Worm (Caenorhabditis elegans) whole organism, midembryonic: Measurements from ENCODE around the gene acdh-10.

Experiments used
- T22C8.4 ChIP-seq: fragments of 200-800 bp; sonication (Bioruptor generic); IDR thresholded peaks from 2 replicates; pipeline ENCODE4 v1.3.6; 2022; ENCODE audit warnings: missing genetic modification characterization, missing compliant biosample characterization
- cog-1 ChIP-seq: sonication (generic microtip); optimal IDR thresholded peaks from 2 replicates; lab custom pipeline; 2016; ENCODE audit warnings: missing genetic modification characterization, missing compliant biosample characterization
- flt-1 ChIP-seq: fragments of 200-800 bp; sonication (Bioruptor generic); IDR thresholded peaks from 2 replicates; pipeline ENCODE4 v1.3.6; 2022; ENCODE audit warnings: missing genetic modification characterization, missing compliant biosample characterization
- klf-2 ChIP-seq: fragments of 200-800 bp; sonication (Bioruptor generic); conservative IDR thresholded peaks from 2 replicates; pipeline ENCODE4 v1.3.6; 2022; ENCODE audit warnings: missing genetic modification reagents, missing genetic modification characterization, missing compliant biosample characterization
- med-1 ChIP-seq: sonication (generic microtip); optimal IDR thresholded peaks from 2 replicates; lab custom pipeline; 2017; ENCODE audit warnings: missing genetic modification characterization, mild to moderate bottlenecking, missing compliant biosample characterization, antibody characterized with exemption, missing genetic modification reagents; ENCODE audit not compliant: insufficient read depth
- ref-1 ChIP-seq: fragments of 200-800 bp; sonication (Bioruptor generic); conservative IDR thresholded peaks from 2 replicates; pipeline ENCODE4 v1.3.6; 2022; ENCODE audit warnings: missing genetic modification reagents, missing genetic modification characterization, missing compliant biosample characterization
- tab-1 ChIP-seq: fragments of 200-800 bp; sonication (Bioruptor generic); IDR thresholded peaks from 2 replicates; pipeline ENCODE4 v1.3.6; 2022; ENCODE audit warnings: missing genetic modification characterization, missing compliant biosample characterization
- ztf-23 ChIP-seq: fragments of 200-800 bp; sonication (Bioruptor generic); IDR thresholded peaks from 2 replicates; pipeline ENCODE4 v1.3.6; 2022; ENCODE audit warnings: missing genetic modification reagents, missing genetic modification characterization, missing compliant biosample characterization
- ztf-29 ChIP-seq: fragments of 200-800 bp; sonication (Bioruptor generic); IDR thresholded peaks from 2 replicates; pipeline ENCODE4 v1.3.6; 2022; ENCODE audit warnings: missing genetic modification reagents, missing genetic modification characterization, missing compliant biosample characterization

acdh-10 gene

DNA sequence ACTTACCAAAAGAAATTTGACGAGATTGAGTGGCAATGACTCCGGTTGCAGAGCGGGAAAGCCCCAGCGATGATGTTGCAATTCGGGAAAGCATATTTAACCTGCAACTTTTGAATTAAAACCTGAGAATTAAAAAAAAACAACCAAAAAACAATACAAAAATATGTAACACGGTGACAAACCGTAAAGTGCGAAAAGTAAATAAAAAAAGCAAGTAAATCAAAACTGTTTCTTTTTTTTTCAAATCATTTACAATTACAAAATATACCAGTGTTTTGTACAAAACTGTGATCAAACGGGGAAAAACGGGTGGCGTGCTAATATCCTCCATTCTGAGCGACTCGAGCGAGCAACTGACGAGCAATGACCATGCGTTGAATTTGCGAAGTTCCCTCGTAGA, at the start of gene acdh-10:
TSS of gene acdh-10 (minus strand) at position 101 of the 400 bp plus-strand sequence.
- TF ChIP-seq cog-1: no peak
- TF ChIP-seq ztf-29: no peak
- no peak for TF ChIP-seq ztf-23 (GFP tag; lab: Robert Waterston, UW)
- TF ChIP-seq klf-2 (GFP tag; lab: Robert Waterston, UW): no peak
- TF ChIP-seq ref-1 (GFP tag; lab: Robert Waterston, UW): no peak
- TF ChIP-seq med-1 (GFP tag; lab: Kevin White, UChicago): no peak
- no peak for TF ChIP-seq T22C8.4 (GFP tag; lab: Robert Waterston, UW)
- no peak for TF ChIP-seq tab-1 (GFP tag; lab: Robert Waterston, UW)
- no peak for TF ChIP-seq flt-1 (GFP tag; lab: Robert Waterston, UW)

DNA sequence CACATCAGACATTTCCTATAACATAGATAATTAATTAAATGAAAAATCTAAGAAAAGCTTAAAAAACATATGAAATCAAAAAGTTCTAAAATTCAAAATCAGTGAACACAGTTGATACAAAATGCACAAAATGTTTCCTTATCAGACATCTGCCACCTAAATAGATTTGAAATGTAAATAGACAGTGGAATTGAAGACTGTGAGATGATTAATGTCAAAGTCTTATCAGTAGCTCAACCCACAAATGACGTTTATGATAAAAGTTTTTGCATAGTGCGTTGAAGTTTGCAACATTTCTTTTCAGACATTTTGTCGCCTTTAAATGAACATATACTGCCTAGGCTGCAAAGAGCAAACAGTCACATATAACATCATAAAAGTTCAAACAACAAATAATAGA, 42.1 kb upstream of the acdh-10 start, which contains the start of gene Y40C7B.4:
TSS of gene Y40C7B.4 (minus strand) at position 19 of the 400 bp plus-strand sequence.
- no peak for TF ChIP-seq ref-1 (GFP tag; lab: Robert Waterston, UW)
- no peak for TF ChIP-seq ztf-29
- TF ChIP-seq klf-2 (GFP tag; lab: Robert Waterston, UW): no peak
- no peak for TF ChIP-seq cog-1
- TF ChIP-seq med-1 (GFP tag; lab: Kevin White, UChicago): no peak
- TF ChIP-seq T22C8.4 (GFP tag; lab: Robert Waterston, UW): no peak

DNA sequence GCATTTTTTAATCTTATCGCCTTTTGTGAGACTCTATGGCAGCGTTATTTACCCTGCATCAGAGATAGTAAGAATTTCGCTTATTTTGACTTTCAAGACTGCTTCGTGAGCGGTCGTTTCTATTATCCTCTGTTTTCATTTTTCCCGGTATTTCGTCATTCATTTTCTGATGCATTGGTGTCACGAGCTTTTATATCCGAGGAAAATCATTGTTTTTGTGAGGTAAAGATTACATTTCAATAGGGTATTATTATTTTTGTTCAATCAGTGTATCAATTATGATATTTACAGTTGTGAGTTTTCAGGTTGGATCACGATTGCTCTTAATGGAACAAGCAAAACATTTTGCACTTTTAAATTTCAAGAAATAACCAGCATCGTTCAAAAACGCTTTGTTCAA, 32.6 kb upstream of the acdh-10 start:
- no peak for TF ChIP-seq ref-1 (GFP tag; lab: Robert Waterston, UW)
- TF ChIP-seq cog-1: no peak
- TF ChIP-seq ztf-23 (GFP tag; lab: Robert Waterston, UW): no peak

DNA sequence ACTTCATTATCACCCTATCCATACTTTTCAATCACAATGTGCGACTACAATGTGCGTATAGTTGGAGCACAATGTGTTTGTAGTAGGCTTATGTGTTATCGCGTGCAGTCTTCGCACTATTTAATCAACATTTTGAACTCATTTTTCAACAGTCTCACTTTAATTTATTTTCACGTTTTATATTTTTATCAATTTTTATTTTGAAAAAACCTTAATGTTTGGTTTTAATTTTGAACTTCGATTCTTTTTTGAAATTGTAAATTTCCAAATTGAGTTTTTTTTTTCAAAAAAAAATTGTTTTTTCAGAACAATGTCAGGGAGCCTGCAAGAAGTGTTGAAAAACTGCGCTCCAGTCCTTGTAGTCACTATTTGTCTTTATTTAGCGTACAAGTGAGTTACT, 28.4 kb upstream of the acdh-10 start, which contains the start of gene T25G12.13:
TSS of gene T25G12.13 (plus strand) at position 301 of the 400 bp plus-strand sequence.
- TF ChIP-seq flt-1 (GFP tag; lab: Robert Waterston, UW) (no peak), T22C8.4 (GFP tag; lab: Robert Waterston, UW) (no peak), ztf-29 (no peak), ref-1 (GFP tag; lab: Robert Waterston, UW) (no peak), klf-2 (GFP tag; lab: Robert Waterston, UW) (no peak), ztf-23 (GFP tag; lab: Robert Waterston, UW) (no peak), cog-1 (no peak), tab-1 (GFP tag; lab: Robert Waterston, UW) (no peak), med-1 (GFP tag; lab: Kevin White, UChicago) (no peak)

DNA sequence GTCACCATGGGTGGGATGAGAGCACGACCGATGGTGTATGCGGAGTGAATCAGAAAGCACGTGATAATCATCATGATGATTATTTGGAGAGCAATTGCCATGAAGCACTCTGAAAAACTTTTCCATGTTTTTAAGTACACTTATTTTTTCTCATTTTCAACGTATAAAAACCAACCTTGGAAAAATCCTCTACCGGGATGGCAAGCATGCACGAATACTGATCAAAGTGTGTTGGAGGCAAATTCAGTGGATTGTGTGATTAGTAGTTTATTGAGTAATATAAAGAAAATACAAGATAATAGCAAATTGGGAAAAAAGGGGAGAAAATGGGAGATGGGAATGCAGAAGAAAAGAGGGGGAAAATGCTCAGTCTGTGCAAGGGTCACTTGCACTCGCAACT, 22.7 kb upstream of the acdh-10 start, which contains the start of gene T25G12.11:
TSS of gene T25G12.11 (minus strand) at position 101 of the 400 bp plus-strand sequence.
- TF ChIP-seq cog-1: no peak

DNA sequence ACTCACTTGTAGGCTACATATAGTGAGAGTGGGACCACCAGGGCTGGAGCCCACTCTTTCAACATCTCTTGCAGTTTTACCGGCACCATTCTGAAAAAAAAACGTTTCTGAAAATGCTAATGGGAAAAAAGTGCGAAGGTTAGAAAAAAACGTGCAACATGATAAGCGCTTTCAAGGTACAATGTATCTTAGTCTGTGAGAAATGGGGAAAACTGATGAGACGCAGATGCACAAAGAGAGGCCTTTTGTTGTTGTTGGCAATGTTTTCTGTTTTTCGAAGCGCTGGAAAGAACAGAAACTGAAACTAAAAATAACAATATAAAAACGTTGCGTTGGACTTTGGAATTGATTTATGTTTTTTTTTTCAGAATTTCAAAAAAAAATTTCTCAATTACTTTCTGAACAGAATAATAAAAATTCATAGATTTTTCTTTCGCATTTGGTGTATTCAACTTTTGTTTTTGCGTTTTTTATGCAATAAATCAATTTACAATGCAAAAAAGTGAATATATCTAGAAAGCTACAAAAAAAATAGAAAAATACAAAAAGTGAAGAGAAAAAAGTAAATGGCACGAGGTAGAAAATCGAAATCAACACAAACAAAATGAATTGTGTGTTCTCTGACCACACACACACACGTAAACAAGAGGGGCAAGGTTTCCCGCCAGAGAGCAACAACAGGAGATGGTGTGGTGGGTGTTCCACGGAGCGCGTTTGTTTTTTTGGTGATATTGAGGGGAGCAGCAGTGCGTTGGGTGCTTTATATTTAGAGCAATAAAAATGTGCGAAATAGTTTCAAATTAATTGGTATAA, 21.3 kb upstream of the acdh-10 start, which contains the start of gene dhs-30:
TSS of gene dhs-30 (minus strand) at position 90 of the 813 bp plus-strand sequence.
- TF ChIP-seq T22C8.4 (GFP tag; lab: Robert Waterston, UW) (no peak), med-1 (GFP tag; lab: Kevin White, UChicago) (no peak), klf-2 (GFP tag; lab: Robert Waterston, UW) (no peak), ztf-23 (GFP tag; lab: Robert Waterston, UW) (no peak), ztf-29 (no peak), cog-1 (no peak), ref-1 (GFP tag; lab: Robert Waterston, UW) (no peak), flt-1 (GFP tag; lab: Robert Waterston, UW) (no peak), tab-1 (GFP tag; lab: Robert Waterston, UW) (no peak)

DNA sequence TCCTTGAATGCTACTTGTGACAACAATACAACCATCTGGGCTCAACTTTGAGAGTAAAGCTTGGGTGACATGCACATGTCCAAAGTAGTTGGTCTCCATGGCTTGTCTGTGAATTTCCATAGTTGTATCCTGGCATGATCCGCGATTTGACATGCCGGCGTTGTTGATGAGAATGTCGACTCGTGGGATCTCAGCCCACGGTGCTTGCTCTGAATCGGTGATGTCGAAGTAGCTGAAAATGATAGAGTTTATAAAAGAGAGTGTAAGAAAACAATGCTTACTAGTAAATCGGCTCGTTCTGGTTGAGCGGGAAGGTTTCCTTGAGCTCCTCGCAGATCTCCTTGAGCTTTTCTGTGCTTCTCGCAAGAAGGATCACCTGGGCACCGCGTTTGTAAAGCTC, 20.3 kb upstream of the acdh-10 start:
- TF ChIP-seq klf-2 (GFP tag; lab: Robert Waterston, UW) (no peak), tab-1 (GFP tag; lab: Robert Waterston, UW) (no peak), ref-1 (GFP tag; lab: Robert Waterston, UW) (no peak), T22C8.4 (GFP tag; lab: Robert Waterston, UW) (no peak), cog-1 (no peak), ztf-29 (no peak), flt-1 (GFP tag; lab: Robert Waterston, UW) (no peak), ztf-23 (GFP tag; lab: Robert Waterston, UW) (no peak), med-1 (GFP tag; lab: Kevin White, UChicago) (no peak)

DNA sequence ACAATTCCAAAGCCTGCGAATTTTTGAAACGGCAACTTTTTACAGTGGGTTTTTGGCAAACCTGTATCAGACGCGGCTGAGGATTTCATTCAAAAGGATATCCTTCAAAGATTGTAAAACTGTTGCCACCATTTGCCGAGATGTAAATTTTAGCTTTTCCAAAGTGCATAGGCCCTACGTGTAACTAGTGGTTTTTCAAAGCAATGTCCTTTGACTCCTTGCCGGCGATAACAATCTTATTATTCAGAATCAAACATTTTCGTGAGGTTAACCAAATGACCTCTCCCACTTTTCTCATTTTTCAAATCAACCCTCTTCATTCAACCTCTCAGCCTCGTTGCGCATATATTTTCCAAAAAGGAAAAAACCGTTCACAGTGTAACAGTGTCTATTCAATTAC, 16.6 kb upstream of the acdh-10 start, which contains the start of gene T25G12.3:
TSS of gene T25G12.3 (plus strand) at position 301 of the 400 bp plus-strand sequence.
- TF ChIP-seq ref-1 (GFP tag; lab: Robert Waterston, UW) (no peak), ztf-23 (GFP tag; lab: Robert Waterston, UW) (no peak), med-1 (GFP tag; lab: Kevin White, UChicago) (no peak), flt-1 (GFP tag; lab: Robert Waterston, UW) (no peak), ztf-29 (no peak), T22C8.4 (GFP tag; lab: Robert Waterston, UW) (no peak), klf-2 (GFP tag; lab: Robert Waterston, UW) (no peak), cog-1 (no peak), tab-1 (GFP tag; lab: Robert Waterston, UW) (no peak)

DNA sequence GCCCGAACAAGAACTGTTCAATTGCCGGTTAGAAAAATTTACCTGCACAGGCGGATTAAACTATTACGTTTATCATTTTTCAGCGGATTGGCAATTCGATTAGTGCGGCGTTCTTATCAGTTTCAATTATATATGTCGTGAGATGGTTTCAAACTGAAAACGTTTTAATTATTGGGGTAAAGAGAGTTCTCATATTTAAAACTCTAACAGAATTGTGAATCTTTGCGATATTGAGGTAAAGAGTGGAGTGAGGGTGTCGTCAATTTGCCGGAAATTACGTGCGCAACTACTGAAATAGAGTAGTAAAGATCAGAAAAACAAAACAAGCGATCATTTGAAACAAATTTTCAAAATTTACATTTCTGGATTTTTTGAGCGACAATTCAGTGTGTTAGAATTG, 15.4 kb upstream of the acdh-10 start, which contains the start of gene T25G12.6:
TSS of gene T25G12.6 (minus strand) at position 101 of the 400 bp plus-strand sequence.
- TF ChIP-seq tab-1 (GFP tag; lab: Robert Waterston, UW) (no peak), ref-1 (GFP tag; lab: Robert Waterston, UW) (no peak), ztf-23 (GFP tag; lab: Robert Waterston, UW) (no peak), ztf-29 (no peak), T22C8.4 (GFP tag; lab: Robert Waterston, UW) (no peak), klf-2 (GFP tag; lab: Robert Waterston, UW) (no peak), cog-1 (no peak)
